Worm (Caenorhabditis elegans): ENCODE measurements around the gene F59B2.8.

F59B2.8 gene

ce11 chrIII:8981847-8982479 lies 28.0 kb downstream of the F59B2.8 start, which contains the start of gene pde-2 (continued):
- TF ChIP-seq lin-38 (GFP tag; IDR thresholded peaks at IDR 0.05), result no peak
- peak in 1 of 2 experiments; percentile 20 for TF ChIP-seq mdl-1 (tag; optimal IDR thresholded peaks at IDR 0.05)
- TF ChIP-seq ctbp-1 (GFP tag; IDR thresholded peaks at IDR 0.05), result peak; percentile 76
- TF ChIP-seq zip-2 (tag; optimal IDR thresholded peaks at IDR 0.05), result no peak
- no peak for TF ChIP-seq mxl-2 (GFP tag; conservative IDR thresholded peaks at IDR 0.05)
- no peak for TF ChIP-seq zfp-2 (tag; optimal IDR thresholded peaks at IDR 0.05)
- no peak for TF ChIP-seq spr-3 (GFP tag; optimal IDR thresholded peaks at IDR 0.05)
- TF ChIP-seq set-16 (GFP tag; IDR thresholded peaks at IDR 0.05), result peak; percentile 39
- TF ChIP-seq zfp-3 (GFP tag; conservative IDR thresholded peaks at IDR 0.05), result no peak; the same call in 1 of the 2 replicates
- no peak for TF ChIP-seq aly-2 (tag; optimal IDR thresholded peaks at IDR 0.05)
- no peak for TF ChIP-seq Y48G9A.11 (GFP tag; IDR thresholded peaks at IDR 0.05)
- peak in 1 of 2 experiments; percentile 9 for TF ChIP-seq hif-1 (tag; optimal IDR thresholded peaks at IDR 0.05)
- no peak for TF ChIP-seq ama-1 (optimal IDR thresholded peaks at IDR 0.05)
- TF ChIP-seq ceh-20 (GFP tag; IDR thresholded peaks at IDR 0.05), result no peak
- TF ChIP-seq hlh-30 (tag; optimal IDR thresholded peaks at IDR 0.05; ENCODE audit: insufficient read depth), result peak; percentile 32
- TF ChIP-seq Y5F2A.4 (GFP tag; optimal IDR thresholded peaks at IDR 0.05), result no peak
- TF ChIP-seq aha-1 (tag), result peak; percentile 78
- TF ChIP-seq snpc-1.2 (GFP tag; IDR thresholded peaks at IDR 0.05), result no peak
- no peak for TF ChIP-seq Y75B8A.6 (GFP tag; IDR thresholded peaks at IDR 0.05)
- no peak for TF ChIP-seq dmd-8 (GFP tag; IDR thresholded peaks at IDR 0.05)
- TF ChIP-seq daf-19 (GFP tag; conservative IDR thresholded peaks at IDR 0.05), result no peak
- TF ChIP-seq F26F4.8 (GFP tag; conservative IDR thresholded peaks at IDR 0.05), result no peak
- TF ChIP-seq ZK337.2 (GFP tag; IDR thresholded peaks at IDR 0.05), result no peak
- no peak for TF ChIP-seq zip-11 (GFP tag; IDR thresholded peaks at IDR 0.05)
- TF ChIP-seq fkh-10 (GFP tag; optimal IDR thresholded peaks at IDR 0.05), result peak; percentile 70
- TF ChIP-seq gei-8 (GFP tag; optimal IDR thresholded peaks at IDR 0.05), result no peak
- no peak for TF ChIP-seq tra-1 (GFP tag; IDR thresholded peaks at IDR 0.05)
- peak; percentile 41 for TF ChIP-seq nhr-11 (tag; optimal IDR thresholded peaks at IDR 0.05)
- peak; percentile 40; the same call in 1 of the 2 replicates for TF ChIP-seq hmg-1.1 (GFP tag; IDR thresholded peaks at IDR 0.05)

DNA sequence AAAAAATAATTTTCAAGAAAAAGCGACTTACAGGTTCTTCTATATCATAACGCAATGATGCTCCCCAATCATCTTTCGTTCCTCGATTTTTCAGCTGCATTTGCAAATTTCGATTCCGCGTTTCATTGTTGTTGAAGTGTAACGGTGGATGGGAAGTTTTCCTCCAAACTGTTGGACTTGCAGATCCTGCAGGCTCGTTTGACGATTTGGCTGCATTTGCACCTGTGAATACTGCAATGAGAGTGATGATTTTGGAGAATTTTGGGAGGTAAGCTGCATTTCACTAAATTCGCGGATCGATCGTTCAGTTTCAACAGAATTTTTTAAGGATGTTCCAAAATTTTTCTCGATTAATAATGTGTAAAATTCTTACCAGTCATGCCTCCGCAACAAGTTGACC lies 29.1 kb downstream of the F59B2.8 start:
- TF ChIP-seq Y48G9A.11 (GFP tag; IDR thresholded peaks at IDR 0.05), result no peak
- TF ChIP-seq lsy-2 (tag; optimal IDR thresholded peaks at IDR 0.05), result no peak
- TF ChIP-seq mxl-3 (GFP tag; optimal IDR thresholded peaks at IDR 0.05), result no peak
- TF ChIP-seq fos-1 (tag; optimal IDR thresholded peaks at IDR 0.05), result no peak
- no peak for TF ChIP-seq mdt-29 (GFP tag; IDR thresholded peaks at IDR 0.05)
- peak; percentile 84 for TF ChIP-seq aha-1 (tag)
- no peak for TF ChIP-seq D1046.2 (GFP tag; IDR thresholded peaks at IDR 0.05)
- TF ChIP-seq R02D3.7 (tag; optimal IDR thresholded peaks at IDR 0.05), result no peak
- peak in 1 of 2 experiments; percentile 91 for TF ChIP-seq unc-62 (GFP tag; optimal IDR thresholded peaks at IDR 0.05 in 1 of 2)
- no peak for TF ChIP-seq unc-62 (tag; optimal IDR thresholded peaks at IDR 0.05)
- no peak for TF ChIP-seq daf-8 (GFP tag; IDR thresholded peaks at IDR 0.05)
